Fruit fly (Drosophila melanogaster) whole organism, embryonic: ENCODE results near the gene CG15249.

ENCODE experiments used
- ATbp ChIP-seq: fragments of 200-800 bp; sonication (Bioruptor generic); optimal IDR thresholded peaks from 2 replicates; lab custom pipeline; 2017; ENCODE audit warnings: missing biosample characterization, mild to moderate bottlenecking, missing genetic modification characterization, missing genetic modification reagents
- Abd-B ChIP-seq: fragments of 200-800 bp; sonication (Bioruptor generic); optimal IDR thresholded peaks from 2 replicates; lab custom pipeline; 2018; ENCODE audit warnings: missing biosample characterization, mild to moderate bottlenecking, missing genetic modification characterization, moderate library complexity
- Adf1 ChIP-seq: fragments of 200-800 bp; sonication (Bioruptor generic); IDR thresholded peaks from 2 replicates; pipeline ENCODE4 v1.3.6; 2022; ENCODE audit warnings: missing biosample characterization, missing genetic modification characterization
- B-H2 ChIP-seq: fragments of 200-800 bp; sonication (Bioruptor generic); optimal IDR thresholded peaks from 2 replicates; lab custom pipeline; 2018; ENCODE audit warnings: missing biosample characterization, mild to moderate bottlenecking, missing genetic modification characterization
- BtbVII ChIP-seq: fragments of 200-800 bp; sonication (Bioruptor generic); optimal IDR thresholded peaks from 3 replicates; lab custom pipeline; 2017; ENCODE audit warnings: missing biosample characterization, mild to moderate bottlenecking, missing genetic modification characterization
- CG10209 ChIP-seq: fragments of 200-800 bp; sonication (Bioruptor generic); optimal IDR thresholded peaks from 3 replicates; lab custom pipeline; 2017; ENCODE audit warnings: missing biosample characterization, mild to moderate bottlenecking, missing genetic modification characterization, missing genetic modification reagents
- CG1024 ChIP-seq: fragments of 200-800 bp; sonication (Bioruptor generic); IDR thresholded peaks from 2 replicates; pipeline ENCODE4 v1.3.6; 2022; ENCODE audit warnings: missing biosample characterization, missing genetic modification characterization
- CG11723 ChIP-seq: fragments of 200-800 bp; sonication (Bioruptor generic); optimal IDR thresholded peaks from 2 replicates; lab custom pipeline; 2017; ENCODE audit warnings: missing biosample characterization, mild to moderate bottlenecking, missing genetic modification characterization
- CG12219 ChIP-seq: fragments of 200-800 bp; sonication (Bioruptor generic); optimal IDR thresholded peaks from 3 replicates; lab custom pipeline; 2018; ENCODE audit warnings: missing biosample characterization, mild to moderate bottlenecking, missing genetic modification characterization
- CG1233 ChIP-seq: fragments of 200-800 bp; sonication (Bioruptor generic); optimal IDR thresholded peaks from 4 replicates; lab custom pipeline; 2018; ENCODE audit warnings: missing biosample characterization, mild to moderate bottlenecking, missing genetic modification characterization
- CG12659 ChIP-seq: fragments of 200-800 bp; sonication (Bioruptor generic); optimal IDR thresholded peaks from 3 replicates; lab custom pipeline; 2017; ENCODE audit warnings: mild to moderate bottlenecking, missing biosample characterization, missing genetic modification reagents, missing genetic modification characterization
- CG13894 ChIP-seq: fragments of 200-800 bp; sonication (Bioruptor generic); optimal IDR thresholded peaks from 3 replicates; lab custom pipeline; 2018; ENCODE audit warnings: missing biosample characterization, mild to moderate bottlenecking, missing genetic modification characterization, moderate library complexity
- CG15514 ChIP-seq: fragments of 200-800 bp; sonication (Bioruptor generic); optimal IDR thresholded peaks from 3 replicates; lab custom pipeline; 2017; ENCODE audit warnings: missing biosample characterization, missing genetic modification characterization, mild to moderate bottlenecking, moderate library complexity, missing genetic modification reagents
- CG17359 ChIP-seq: fragments of 200-800 bp; sonication (Bioruptor generic); optimal IDR thresholded peaks from 3 replicates; lab custom pipeline; 2018; ENCODE audit warnings: missing biosample characterization, mild to moderate bottlenecking, missing genetic modification characterization, moderate library complexity
- CG2120 ChIP-seq: fragments of 200-800 bp; sonication (Bioruptor generic); optimal IDR thresholded peaks from 3 replicates; lab custom pipeline; 2016; ENCODE audit warnings: missing biosample characterization, missing genetic modification characterization
- CG2875 ChIP-seq: fragments of 200-800 bp; sonication (Bioruptor generic); optimal IDR thresholded peaks from 2 replicates; lab custom pipeline; 2017; ENCODE audit warnings: missing biosample characterization, mild to moderate bottlenecking, missing genetic modification characterization, missing genetic modification reagents
- CG31388 ChIP-seq: fragments of 200-800 bp; sonication (Bioruptor generic); optimal IDR thresholded peaks from 2 replicates; lab custom pipeline; 2016; ENCODE audit warnings: missing biosample characterization, missing genetic modification characterization
- CG31441 ChIP-seq: fragments of 200-800 bp; sonication (Bioruptor generic); IDR thresholded peaks from 2 replicates; pipeline ENCODE4 v1.3.6; 2022; ENCODE audit warnings: missing biosample characterization, missing genetic modification characterization
- CG32772 ChIP-seq: fragments of 200-800 bp; sonication (Bioruptor generic); IDR thresholded peaks from 2 replicates; pipeline ENCODE4 v1.3.6; 2022; ENCODE audit warnings: missing biosample characterization, missing genetic modification characterization
- CG34376 ChIP-seq: fragments of 200-800 bp; sonication (Bioruptor generic); optimal IDR thresholded peaks from 2 replicates; lab custom pipeline; 2018; ENCODE audit warnings: missing biosample characterization, mild to moderate bottlenecking, missing genetic modification characterization
- CG34422 ChIP-seq: fragments of 200-800 bp; sonication (Bioruptor generic); IDR thresholded peaks from 3 replicates; pipeline ENCODE4 v1.3.6; 2022; ENCODE audit warnings: missing biosample characterization, missing genetic modification characterization
- CG4404 ChIP-seq: fragments of 200-800 bp; sonication (Bioruptor generic); IDR thresholded peaks from 2 replicates; pipeline ENCODE4 v1.3.6; 2022; ENCODE audit warnings: missing biosample characterization, missing genetic modification characterization
- CG4820 ChIP-seq: fragments of 200-800 bp; sonication (Bioruptor generic); optimal IDR thresholded peaks from 3 replicates; lab custom pipeline; 2016; ENCODE audit warnings: missing biosample characterization, missing genetic modification characterization
- CG6175 ChIP-seq: fragments of 200-800 bp; sonication (Bioruptor generic); IDR thresholded peaks from 3 replicates; pipeline ENCODE4 v1.3.6; 2022; ENCODE audit warnings: missing biosample characterization, missing genetic modification characterization
- CG6765 ChIP-seq: fragments of 200-800 bp; sonication (Bioruptor generic); optimal IDR thresholded peaks from 3 replicates; lab custom pipeline; 2017; ENCODE audit warnings: missing biosample characterization, mild to moderate bottlenecking, missing genetic modification characterization
- CG9797 ChIP-seq: fragments of 200-800 bp; sonication (Bioruptor generic); optimal IDR thresholded peaks from 3 replicates; lab custom pipeline; 2018; ENCODE audit warnings: missing biosample characterization, mild to moderate bottlenecking, missing genetic modification characterization
- Camta ChIP-seq: fragments of 200-800 bp; sonication (Bioruptor generic); optimal IDR thresholded peaks from 2 replicates; lab custom pipeline; 2016; ENCODE audit warnings: missing biosample characterization, missing genetic modification characterization
- D ChIP-seq, 2 experiments: fragments of 200-800 bp in 1 of 2; fragments of >200 bp in 1 of 2; sonication (Bioruptor generic) in 1 of 2; optimal IDR thresholded peaks; 2 replicates in 1 of 2; 3 replicates in 1 of 2; lab custom pipeline; 2017; ENCODE audit warnings: mild to moderate bottlenecking in 1 of 2, missing biosample characterization in 1 of 2, missing genetic modification characterization in 1 of 2, missing genetic modification reagents in 1 of 2
- Deaf1 ChIP-seq: fragments of 200-800 bp; optimal IDR thresholded peaks from 3 replicates; lab custom pipeline; 2019; ENCODE audit warnings: missing biosample characterization, mild to moderate bottlenecking, missing genetic modification characterization, moderate library complexity
- Dip3 ChIP-seq: fragments of 200-800 bp; sonication (Bioruptor generic); optimal IDR thresholded peaks from 3 replicates; lab custom pipeline; 2016; ENCODE audit warnings: missing biosample characterization, missing genetic modification characterization
- Dll ChIP-seq: fragments of 200-800 bp; sonication (Bioruptor generic); IDR thresholded peaks from 4 replicates; pipeline ENCODE4 v1.3.6; 2022; ENCODE audit warnings: missing biosample characterization, missing genetic modification characterization; ENCODE audit not compliant: partially characterized antibody
- E2f1 ChIP-seq: fragments of 200-800 bp; sonication (Bioruptor generic); IDR thresholded peaks from 2 replicates; pipeline ENCODE4 v1.3.6; 2022; ENCODE audit warnings: missing biosample characterization, missing genetic modification characterization
- ERR ChIP-seq: fragments of 200-800 bp; sonication (Bioruptor generic); optimal IDR thresholded peaks from 2 replicates; lab custom pipeline; 2016; ENCODE audit warnings: missing biosample characterization, missing genetic modification characterization
- Lhr ChIP-seq: fragments of 200-800 bp; sonication (Bioruptor generic); optimal IDR thresholded peaks from 3 replicates; lab custom pipeline; 2017; ENCODE audit warnings: mild to moderate bottlenecking, missing biosample characterization, missing genetic modification reagents, missing genetic modification characterization
- Lim3 ChIP-seq: fragments of 200-800 bp; sonication (Bioruptor generic); IDR thresholded peaks from 2 replicates; pipeline ENCODE4 v1.3.6; 2022; ENCODE audit warnings: missing biosample characterization, missing genetic modification characterization
- Med ChIP-seq: fragments of 200-800 bp; sonication (Bioruptor generic); peaks from one replicate; lab custom pipeline; 2016; ENCODE audit warnings: missing biosample characterization, missing genetic modification characterization, mild to moderate bottlenecking, inconsistent platforms, moderate library complexity
- Nf-YA ChIP-seq: fragments of 200-800 bp; sonication (Bioruptor generic); IDR thresholded peaks from 2 replicates; pipeline ENCODE4 v1.3.6; 2022; ENCODE audit warnings: missing biosample characterization, missing genetic modification characterization
- ash1 ChIP-seq: fragments of 200-800 bp; sonication (Bioruptor generic); optimal IDR thresholded peaks from 2 replicates; lab custom pipeline; 2018; ENCODE audit warnings: missing biosample characterization, mild to moderate bottlenecking, missing genetic modification characterization
- bigmax ChIP-seq: fragments of 200-800 bp; sonication (Bioruptor generic); optimal IDR thresholded peaks from 2 replicates; lab custom pipeline; 2018; ENCODE audit warnings: missing biosample characterization, mild to moderate bottlenecking, missing genetic modification characterization
- bowl ChIP-seq: fragments of 200-800 bp; sonication (Bioruptor generic); IDR thresholded peaks from 2 replicates; pipeline ENCODE4 v1.3.6; 2022; ENCODE audit warnings: missing biosample characterization, missing genetic modification characterization
- chif ChIP-seq, 2 experiments: fragments of 200-800 bp; sonication (Bioruptor generic); optimal IDR thresholded peaks; 3 replicates each; lab custom pipeline; 2016; ENCODE audit warnings: missing biosample characterization in 2 of 2, missing genetic modification characterization in 2 of 2
- ci ChIP-seq: fragments of 200-800 bp; sonication (Bioruptor generic); IDR thresholded peaks from 3 replicates; pipeline ENCODE4 v1.3.6; 2022; ENCODE audit warnings: missing biosample characterization, missing genetic modification characterization
- exex ChIP-seq: fragments of 200-800 bp; sonication (Bioruptor generic); optimal IDR thresholded peaks from 4 replicates; lab custom pipeline; 2018; ENCODE audit warnings: missing biosample characterization, mild to moderate bottlenecking, missing genetic modification characterization, moderate library complexity
- grn ChIP-seq: fragments of 200-800 bp; sonication (Bioruptor generic); optimal IDR thresholded peaks from 3 replicates; lab custom pipeline; 2017; ENCODE audit warnings: missing biosample characterization, missing genetic modification characterization
- hbn ChIP-seq: fragments of 200-800 bp; sonication (Bioruptor generic); IDR thresholded peaks from 2 replicates; pipeline ENCODE4 v1.3.6; 2022; ENCODE audit warnings: missing biosample characterization, missing genetic modification characterization; ENCODE audit not compliant: partially characterized antibody
- odd ChIP-seq: fragments of 200-800 bp; sonication (Bioruptor generic); optimal IDR thresholded peaks from 2 replicates; lab custom pipeline; 2017; ENCODE audit warnings: missing biosample characterization, mild to moderate bottlenecking, missing genetic modification characterization
- salm ChIP-seq: fragments of 200-800 bp; sonication (Bioruptor generic); optimal IDR thresholded peaks from 2 replicates; lab custom pipeline; 2018; ENCODE audit warnings: missing biosample characterization, mild to moderate bottlenecking, missing genetic modification characterization
- sr ChIP-seq: fragments of 200-800 bp; sonication (Bioruptor generic); IDR thresholded peaks from 3 replicates; pipeline ENCODE4 v1.3.6; 2022; ENCODE audit warnings: missing biosample characterization, missing genetic modification characterization
- tin ChIP-seq: fragments of 200-800 bp; sonication (Bioruptor generic); optimal IDR thresholded peaks from 3 replicates; lab custom pipeline; 2016; ENCODE audit warnings: missing biosample characterization, missing genetic modification characterization
- twi ChIP-seq: fragments of 200-800 bp; optimal IDR thresholded peaks from 2 replicates; lab custom pipeline; 2019; ENCODE audit warnings: missing biosample characterization, mild to moderate bottlenecking, missing genetic modification characterization, moderate library complexity
- vvl ChIP-seq: fragments of 200-800 bp; sonication (Bioruptor generic); IDR thresholded peaks from 2 replicates; pipeline ENCODE4 v1.3.6; 2022; ENCODE audit warnings: missing biosample characterization, missing genetic modification characterization

The CG15249 gene

DNA sequence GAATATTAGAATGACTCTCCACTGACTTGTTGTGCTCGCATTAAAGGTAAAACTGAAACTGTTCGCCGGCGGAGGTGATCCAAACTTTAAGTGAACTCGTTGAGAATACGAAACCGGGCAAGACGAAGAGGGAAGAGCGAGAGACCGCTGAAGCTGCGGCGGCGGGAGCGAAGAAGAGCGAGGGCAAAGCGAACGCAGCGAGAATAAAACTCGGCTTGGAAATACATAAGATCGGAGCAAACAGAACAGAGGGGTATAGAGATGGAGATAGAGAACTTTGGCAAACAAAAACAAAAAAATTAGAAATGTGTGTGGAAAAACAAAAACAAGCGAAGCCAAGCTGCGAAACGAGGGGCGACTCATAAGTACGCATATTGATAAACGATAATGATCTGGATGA lies 31.5 kb upstream of the CG15249 start, which contains the start of gene Idgf4 (continued):
- TF ChIP-seq D (optimal IDR thresholded peaks at IDR 0.05; lab: Kevin White, UChicago) (no peak), D (GFP tag; optimal IDR thresholded peaks at IDR 0.05; lab: Kevin White, UChicago) (no peak), CG6765 (GFP tag; lab: Kevin White, UChicago) (no peak), CG31441 (no peak), CG31388 (no peak), CG34422 (GFP tag; lab: Robert Waterston, UW) (peak; percentile 16; the same call in 1 of the 3 replicates), Camta (GFP tag; lab: Kevin White, UChicago) (no peak), Nf-YA (GFP tag; lab: Robert Waterston, UW) (no peak), BtbVII (no peak), bigmax (no peak), Lhr (no peak), exex (no peak), CG11723 (no peak), twi (tag; lab: Kevin White, UChicago) (no peak), tin (GFP tag; lab: Kevin White, UChicago) (no peak), E2f1 (GFP tag; lab: Robert Waterston, UW) (no peak), Med (peak; percentile 83), Deaf1 (tag; lab: Kevin White, UChicago) (peak; percentile 16), CG12219 (GFP tag; lab: Kevin White, UChicago) (no peak), Dip3 (no peak), Abd-B (no peak), CG13894 (tag; lab: Kevin White, UChicago) (peak; percentile 22), ci (0 out of 3 replicates have a peak, but pooled peaks have one; percentile 26), CG1024 (GFP tag; lab: Robert Waterston, UW) (no peak), CG10209 (peak; percentile 5), salm (peak; percentile 7), CG32772 (no peak), sr (GFP tag; lab: Robert Waterston, UW) (no peak), CG1233 (no peak), CG2120 (GFP tag; lab: Kevin White, UChicago) (peak; percentile 12), CG34376 (peak; percentile 8), chif (GFP tag; optimal IDR thresholded peaks at IDR 0.05; lab: Kevin White, UChicago) (peak in 1 of 2 experiments; percentile 4), CG15514 (peak; percentile 9), CG17359 (peak; percentile 14), ash1 (GFP tag; lab: Kevin White, UChicago) (no peak), CG2875 (peak; percentile 18), CG9797 (GFP tag; lab: Kevin White, UChicago) (no peak), ERR (no peak), B-H2 (GFP tag; lab: Kevin White, UChicago) (no peak), Adf1 (GFP tag; lab: Robert Waterston, UW) (no peak; the same call in 1 of the 2 replicates), odd (GFP tag; lab: Kevin White, UChicago) (no peak), CG4820 (GFP tag; lab: Kevin White, UChicago) (no peak), hbn (no peak), CG12659 (no peak), grn (GFP tag; lab: Kevin White, UChicago) (peak; percentile 16), Lim3 (no peak), ATbp (peak; percentile 25), CG6175 (no peak), CG4404 (no peak), bowl (GFP tag; lab: Robert Waterston, UW) (no peak), vvl (no peak), Dll (GFP tag; lab: Robert Waterston, UW) (no peak)
